Worm (Caenorhabditis elegans): ENCODE data around the gene C06B8.7.

DNA sequence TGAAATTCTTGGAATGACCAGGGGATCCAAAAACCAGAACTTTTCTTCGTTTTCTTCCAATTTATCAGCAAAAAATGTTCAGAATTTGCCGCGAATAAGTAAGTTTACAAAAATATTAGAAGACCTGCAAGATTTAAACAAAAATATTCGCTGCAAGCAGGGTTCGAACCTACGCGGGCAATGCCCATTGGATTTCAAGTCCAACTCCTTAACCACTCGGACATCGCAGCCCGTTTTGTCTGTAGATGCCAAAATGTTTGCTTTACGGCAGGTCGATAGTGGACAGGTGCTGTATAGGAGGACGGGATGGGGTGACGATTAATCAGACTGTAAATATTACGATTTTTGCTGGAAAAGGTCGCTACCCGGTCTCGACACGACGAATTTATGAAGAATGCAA, 49.2 kb downstream of the C06B8.7 start:
- TF ChIP-seq W03F9.2 (tag; optimal IDR thresholded peaks at IDR 0.05), result no peak
- no peak for TF ChIP-seq dao-5 (tag; optimal IDR thresholded peaks at IDR 0.05)
- TF ChIP-seq him-1 (tag; optimal IDR thresholded peaks at IDR 0.05), result no peak

Measured in whole organism, L4/young adult.